Fruit fly (Drosophila melanogaster) whole organism, embryonic: ENCODE measurements around the gene CG34309.

Experiments used
- Blimp-1 ChIP-seq: fragments of 200-800 bp; sonication (Bioruptor generic); optimal IDR thresholded peaks from 3 replicates; lab custom pipeline; 2018; ENCODE audit warnings: missing biosample characterization, missing genetic modification characterization, mild to moderate bottlenecking, moderate library complexity, missing genetic modification reagents
- BtbVII ChIP-seq: fragments of 200-800 bp; sonication (Bioruptor generic); optimal IDR thresholded peaks from 3 replicates; lab custom pipeline; 2017; ENCODE audit warnings: missing biosample characterization, mild to moderate bottlenecking, missing genetic modification characterization
- CG10543 ChIP-seq: fragments of 200-800 bp; sonication (Bioruptor generic); optimal IDR thresholded peaks from 3 replicates; lab custom pipeline; 2017; ENCODE audit warnings: missing biosample characterization, mild to moderate bottlenecking, missing genetic modification characterization, moderate library complexity
- CG10979 ChIP-seq: fragments of 200-800 bp; sonication (Bioruptor generic); optimal IDR thresholded peaks from 2 replicates; lab custom pipeline; 2018; ENCODE audit warnings: missing biosample characterization, mild to moderate bottlenecking, missing genetic modification characterization, moderate library complexity
- CG12236 ChIP-seq: fragments of 200-800 bp; sonication (Bioruptor generic); optimal IDR thresholded peaks from 2 replicates; lab custom pipeline; 2016; ENCODE audit warnings: missing biosample characterization, missing genetic modification characterization
- CG15011 ChIP-seq: fragments of 200-800 bp; sonication (Bioruptor generic); optimal IDR thresholded peaks from 3 replicates; lab custom pipeline; 2018; ENCODE audit warnings: missing biosample characterization, mild to moderate bottlenecking, missing genetic modification characterization
- CG18262 ChIP-seq: fragments of 200-800 bp; optimal IDR thresholded peaks from 3 replicates; lab custom pipeline; 2019; ENCODE audit warnings: missing biosample characterization, mild to moderate bottlenecking, missing genetic modification characterization, moderate library complexity
- CG33557 ChIP-seq: fragments of 200-800 bp; sonication (Bioruptor generic); optimal IDR thresholded peaks from 2 replicates; lab custom pipeline; 2019; ENCODE audit warnings: missing biosample characterization, mild to moderate bottlenecking, missing genetic modification characterization, moderate library complexity
- CG4424 ChIP-seq: fragments of 200-800 bp; sonication (Bioruptor generic); optimal IDR thresholded peaks from 3 replicates; lab custom pipeline; 2016; ENCODE audit warnings: missing biosample characterization, missing genetic modification characterization
- CG5180 ChIP-seq: fragments of 200-800 bp; sonication (Bioruptor generic); optimal IDR thresholded peaks from 3 replicates; lab custom pipeline; 2017; ENCODE audit warnings: missing biosample characterization, missing genetic modification characterization, mild to moderate bottlenecking, moderate library complexity, missing genetic modification reagents
- CG7372 ChIP-seq: fragments of 200-800 bp; sonication (Bioruptor generic); IDR thresholded peaks from 2 replicates; pipeline ENCODE4 v1.3.6; 2022; ENCODE audit warnings: missing biosample characterization, missing genetic modification characterization
- Dek ChIP-seq: fragments of 200-800 bp; sonication (Bioruptor generic); optimal IDR thresholded peaks from 3 replicates; lab custom pipeline; 2019; ENCODE audit warnings: missing biosample characterization, mild to moderate bottlenecking, missing genetic modification characterization, moderate library complexity
- Elba2 ChIP-seq: fragments of 200-800 bp; sonication (Bioruptor generic); optimal IDR thresholded peaks from 3 replicates; lab custom pipeline; 2016; ENCODE audit warnings: missing biosample characterization, missing genetic modification characterization
- Ets65A ChIP-seq: fragments of 200-800 bp; sonication (Bioruptor generic); peaks from one replicate; lab custom pipeline; 2016; ENCODE audit warnings: missing biosample characterization, missing genetic modification characterization
- Fer1 ChIP-seq: fragments of 200-800 bp; sonication (Bioruptor generic); optimal IDR thresholded peaks from 2 replicates; lab custom pipeline; 2017; ENCODE audit warnings: missing biosample characterization, mild to moderate bottlenecking, missing genetic modification characterization
- HmgD ChIP-seq: fragments of 200-800 bp; sonication (Bioruptor generic); optimal IDR thresholded peaks from 3 replicates; lab custom pipeline; 2016; ENCODE audit warnings: missing biosample characterization, missing genetic modification characterization
- Hr3 ChIP-seq: fragments of 200-800 bp; sonication (Bioruptor generic); optimal IDR thresholded peaks from 3 replicates; lab custom pipeline; 2016; ENCODE audit warnings: missing biosample characterization, missing genetic modification characterization
- Hr78 ChIP-seq, 2 experiments: fragments of 200-800 bp in 1 of 2; fragments of >200 bp in 1 of 2; sonication (Bioruptor generic) in 1 of 2; optimal IDR thresholded peaks; 2 replicates each; lab custom pipeline; 2017 to 2019; ENCODE audit warnings: missing biosample characterization in 2 of 2, missing genetic modification characterization in 2 of 2, mild to moderate bottlenecking in 1 of 2, moderate library complexity in 1 of 2
- Sox100B ChIP-seq: fragments of 200-800 bp; sonication (Bioruptor generic); optimal IDR thresholded peaks from 3 replicates; lab custom pipeline; 2018; ENCODE audit warnings: missing biosample characterization, mild to moderate bottlenecking, missing genetic modification characterization
- Sox102F ChIP-seq: fragments of 200-800 bp; sonication (Bioruptor generic); optimal IDR thresholded peaks from 2 replicates; lab custom pipeline; 2018; ENCODE audit warnings: missing biosample characterization, mild to moderate bottlenecking, missing genetic modification characterization, moderate library complexity
- Ssrp ChIP-seq: fragments of 200-800 bp; sonication (Bioruptor generic); optimal IDR thresholded peaks from 2 replicates; lab custom pipeline; 2018; ENCODE audit warnings: missing biosample characterization, mild to moderate bottlenecking, missing genetic modification characterization, moderate library complexity
- Vsx1 ChIP-seq: fragments of 200-800 bp; sonication (Bioruptor generic); optimal IDR thresholded peaks from 2 replicates; lab custom pipeline; 2017; ENCODE audit warnings: missing biosample characterization, mild to moderate bottlenecking, missing genetic modification characterization, missing genetic modification reagents
- ase ChIP-seq: fragments of 200-800 bp; sonication (Bioruptor generic); IDR thresholded peaks from 3 replicates; pipeline ENCODE4 v1.3.6; 2022; ENCODE audit warnings: missing biosample characterization, missing genetic modification characterization
- chinmo ChIP-seq: fragments of 200-800 bp; sonication (Bioruptor generic); IDR thresholded peaks from 4 replicates; pipeline ENCODE4 v1.3.6; 2022; ENCODE audit warnings: missing biosample characterization, missing genetic modification characterization; ENCODE audit not compliant: partially characterized antibody
- dimm ChIP-seq: fragments of 200-800 bp; sonication (Bioruptor generic); IDR thresholded peaks from 2 replicates; pipeline ENCODE4 v1.3.6; 2022; ENCODE audit warnings: missing biosample characterization, missing genetic modification characterization
- emc ChIP-seq: fragments of 200-800 bp; sonication (Bioruptor generic); optimal IDR thresholded peaks from 2 replicates; lab custom pipeline; 2016; ENCODE audit warnings: missing biosample characterization, missing genetic modification characterization
- fd3F ChIP-seq: fragments of 200-800 bp; sonication (Bioruptor generic); optimal IDR thresholded peaks from 2 replicates; lab custom pipeline; 2018; ENCODE audit warnings: missing biosample characterization, mild to moderate bottlenecking, missing genetic modification characterization, moderate library complexity
- fd64A ChIP-seq: fragments of 200-800 bp; sonication (Bioruptor generic); optimal IDR thresholded peaks from 3 replicates; lab custom pipeline; 2018; ENCODE audit warnings: missing biosample characterization, mild to moderate bottlenecking, missing genetic modification characterization
- grau ChIP-seq: fragments of 200-800 bp; optimal IDR thresholded peaks from 3 replicates; lab custom pipeline; 2019; ENCODE audit warnings: missing biosample characterization, mild to moderate bottlenecking, missing genetic modification characterization, moderate library complexity
- gsb-n ChIP-seq: fragments of 200-800 bp; sonication (Bioruptor generic); optimal IDR thresholded peaks from 3 replicates; lab custom pipeline; 2018; ENCODE audit warnings: missing biosample characterization, mild to moderate bottlenecking, missing genetic modification characterization
- hkb ChIP-seq, 2 experiments: fragments of 200-800 bp in 1 of 2; fragments of >200 bp in 1 of 2; sonication (Bioruptor generic) in 1 of 2; IDR thresholded peaks in 1 of 2; optimal IDR thresholded peaks in 1 of 2; 2 replicates each; pipeline versions ENCODE4 v1.3.6 to Lab custom; 2017 to 2022; ENCODE audit warnings: missing biosample characterization in 1 of 2, missing genetic modification characterization in 1 of 2
- kay ChIP-seq: fragments of 200-800 bp; sonication (Bioruptor generic); optimal IDR thresholded peaks from 2 replicates; lab custom pipeline; 2016; ENCODE audit warnings: missing biosample characterization, missing genetic modification characterization
- lov ChIP-seq, 2 experiments: fragments of 200-800 bp in 1 of 2; fragments of >200 bp in 1 of 2; sonication (Bioruptor generic) in 1 of 2; IDR thresholded peaks in 1 of 2; optimal IDR thresholded peaks in 1 of 2; 2 replicates in 1 of 2; 3 replicates in 1 of 2; pipeline versions ENCODE4 v1.3.6 to Lab custom; 2017 to 2022; ENCODE audit warnings: missing biosample characterization in 1 of 2, missing genetic modification characterization in 1 of 2
- maf-S ChIP-seq: fragments of 200-800 bp; sonication (Bioruptor generic); optimal IDR thresholded peaks from 2 replicates; lab custom pipeline; 2016; ENCODE audit warnings: missing biosample characterization, missing genetic modification characterization
- mam ChIP-seq: fragments of 200-800 bp; sonication (Bioruptor generic); optimal IDR thresholded peaks from 3 replicates; lab custom pipeline; 2016; ENCODE audit warnings: missing biosample characterization, missing genetic modification characterization
- otp ChIP-seq: fragments of 200-800 bp; sonication (Bioruptor generic); IDR thresholded peaks from 3 replicates; pipeline ENCODE4, ENCODE4 v1.3.6; 2022; ENCODE audit warnings: missing biosample characterization, missing genetic modification characterization
- peb ChIP-seq: fragments of 200-800 bp; sonication (Bioruptor generic); IDR thresholded peaks from 2 replicates; pipeline ENCODE4 v1.3.6; 2022; ENCODE audit warnings: missing biosample characterization, missing genetic modification characterization
- sens ChIP-seq: fragments of 200-800 bp; sonication (Bioruptor generic); peaks from one replicate; lab custom pipeline; 2016; ENCODE audit warnings: missing biosample characterization, missing genetic modification characterization
- sna ChIP-seq: fragments of 200-800 bp; sonication (Bioruptor generic); IDR thresholded peaks from 2 replicates; pipeline ENCODE4 v1.3.6; 2022; ENCODE audit warnings: missing biosample characterization, missing genetic modification characterization; ENCODE audit not compliant: partially characterized antibody
- tio ChIP-seq: fragments of 200-800 bp; sonication (Bioruptor generic); optimal IDR thresholded peaks from 2 replicates; lab custom pipeline; 2017; ENCODE audit warnings: missing biosample characterization, missing genetic modification characterization, inconsistent platforms
- trh ChIP-seq: fragments of 200-800 bp; sonication (Bioruptor generic); optimal IDR thresholded peaks from 2 replicates; lab custom pipeline; 2016; ENCODE audit warnings: missing biosample characterization, missing genetic modification characterization
- twi ChIP-seq: fragments of 200-800 bp; optimal IDR thresholded peaks from 2 replicates; lab custom pipeline; 2019; ENCODE audit warnings: missing biosample characterization, mild to moderate bottlenecking, missing genetic modification characterization, moderate library complexity
- vfl ChIP-seq: fragments of 200-800 bp; sonication (Bioruptor generic); optimal IDR thresholded peaks from 2 replicates; lab custom pipeline; 2016; ENCODE audit warnings: missing biosample characterization, missing genetic modification characterization
- zen2 ChIP-seq: fragments of 200-800 bp; sonication (Bioruptor generic); IDR thresholded peaks from 3 replicates; pipeline ENCODE4 v1.3.6; 2022; ENCODE audit warnings: missing biosample characterization, missing genetic modification characterization; ENCODE audit not compliant: partially characterized antibody

CG34309 gene

DNA sequence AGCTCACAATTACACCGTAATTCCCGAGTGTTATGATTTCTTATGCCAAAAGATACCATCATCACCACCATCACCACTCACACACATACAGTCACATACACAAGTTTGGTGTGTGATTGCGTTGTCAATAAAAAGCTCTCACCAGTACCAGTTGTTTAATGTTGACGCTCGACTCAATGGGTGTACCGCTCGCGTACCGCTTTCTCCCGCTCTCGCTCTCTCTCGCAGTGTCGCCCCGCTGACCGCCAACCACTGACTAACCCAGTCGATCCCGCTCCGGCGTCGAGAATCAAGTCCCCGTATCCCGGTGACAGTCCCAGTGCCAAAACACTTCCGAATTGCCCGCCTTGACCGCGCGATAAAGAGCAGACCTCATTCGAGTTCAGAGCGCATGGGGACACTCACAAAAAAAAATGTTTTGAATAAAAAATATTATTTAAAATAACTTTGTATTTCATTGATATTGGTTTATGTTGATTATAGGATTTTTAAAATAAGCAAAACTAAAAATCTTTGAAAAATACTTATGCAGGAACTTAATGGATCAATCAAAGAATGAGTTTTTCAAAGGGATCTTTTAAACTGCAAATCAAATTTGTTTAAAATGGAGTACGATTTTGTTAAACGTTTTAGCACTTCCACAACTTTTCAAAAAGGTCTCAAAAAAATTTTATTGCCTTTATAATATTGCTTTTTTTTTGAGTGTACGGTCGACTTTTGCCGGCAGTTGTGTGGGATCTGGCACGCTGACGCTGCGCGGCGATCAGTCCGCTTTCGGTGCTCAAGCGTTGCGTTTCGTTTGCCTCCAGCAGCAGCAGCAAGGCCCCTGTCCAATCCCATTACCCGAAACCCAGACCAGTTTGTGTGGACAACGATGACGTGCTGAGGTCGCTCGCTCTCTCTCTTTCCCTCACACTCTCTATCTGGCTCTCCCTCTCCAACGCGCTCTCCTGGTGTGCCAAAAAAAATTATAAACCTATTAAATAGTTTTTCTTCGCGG is 8.0 kb upstream of the CG34309 start, which contains the start of gene Dic1 (continued):
- TF ChIP-seq chinmo (GFP tag; lab: Robert Waterston, UW), result peak; percentile 90; the same call in 3 of the 4 replicates
- no peak; the same call in 1 of the 2 replicates for TF ChIP-seq peb (GFP tag; lab: Robert Waterston, UW)
- TF ChIP-seq CG18262 (tag; lab: Kevin White, UChicago), result peak; percentile 98
- TF ChIP-seq fd3F (GFP tag; lab: Kevin White, UChicago), result peak; percentile 94
- TF ChIP-seq Elba2 (GFP tag; lab: Kevin White, UChicago), result peak; percentile 49
- peak; percentile 98 for TF ChIP-seq Fer1 (GFP tag; lab: Kevin White, UChicago)
- TF ChIP-seq emc, result peak; percentile 84
- peak; percentile 57 for TF ChIP-seq dimm (GFP tag; lab: Robert Waterston, UW)
- peak; percentile 92 for TF ChIP-seq CG7372 (GFP tag; lab: Robert Waterston, UW)

DNA sequence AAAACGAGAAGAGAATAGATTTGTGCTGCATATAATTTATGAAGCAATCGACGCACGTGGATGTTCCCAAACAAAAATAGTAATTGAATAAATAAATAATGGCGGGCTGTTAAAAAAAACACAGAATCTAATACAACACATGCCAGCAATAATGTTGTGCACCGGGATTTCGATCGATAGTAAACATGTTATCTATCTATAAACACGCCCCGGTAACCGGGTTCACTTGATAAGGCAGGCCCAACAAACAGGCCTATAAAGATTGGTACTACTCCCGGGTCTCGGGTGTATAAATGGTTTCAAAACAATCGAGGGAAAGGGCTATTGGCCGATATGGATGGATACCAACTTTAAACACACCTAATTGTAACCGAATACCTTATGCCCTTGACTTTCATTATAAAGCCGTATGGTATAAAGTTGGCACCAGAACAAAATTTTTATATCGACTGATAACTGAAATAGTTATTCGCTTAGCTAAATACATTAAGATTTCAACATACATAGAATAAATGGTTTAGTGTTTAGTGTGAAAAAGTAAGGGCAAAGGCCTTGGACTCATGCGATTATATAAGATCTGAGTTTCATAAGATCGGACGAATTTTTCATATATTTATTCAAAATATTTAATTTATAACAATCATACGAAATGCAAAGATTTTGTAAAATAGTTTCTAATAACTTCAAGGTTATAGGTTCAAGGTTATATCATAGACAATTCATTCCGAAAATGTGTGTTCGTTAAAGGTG is 6.6 kb upstream of the CG34309 start:
- no peak for TF ChIP-seq CG15011 (GFP tag; lab: Kevin White, UChicago)
- no peak for TF ChIP-seq Dek (tag; lab: Kevin White, UChicago)
- no peak for TF ChIP-seq maf-S (GFP tag; lab: Kevin White, UChicago)
- TF ChIP-seq sens (GFP tag; lab: Kevin White, UChicago), result peak; percentile 23
- no peak for TF ChIP-seq Sox102F (GFP tag; lab: Kevin White, UChicago)
- no peak for TF ChIP-seq CG5180
- no peak for TF ChIP-seq CG10979
- TF ChIP-seq CG4424 (GFP tag; lab: Kevin White, UChicago), result no peak
- no peak for TF ChIP-seq hkb (optimal IDR thresholded peaks at IDR 0.05; lab: Kevin White, UChicago)
- TF ChIP-seq hkb (GFP tag; IDR thresholded peaks at IDR 0.05; lab: Robert Waterston, UW), result no peak
- TF ChIP-seq otp (GFP tag; lab: Robert Waterston, UW), result no peak
- TF ChIP-seq zen2, result no peak
- TF ChIP-seq lov (optimal IDR thresholded peaks at IDR 0.05; lab: Kevin White, UChicago), result no peak
- no peak for TF ChIP-seq lov (GFP tag; IDR thresholded peaks at IDR 0.05; lab: Robert Waterston, UW)
- no peak for TF ChIP-seq HmgD (GFP tag; lab: Kevin White, UChicago)
- no peak for TF ChIP-seq Blimp-1 (GFP tag; lab: Kevin White, UChicago)
- no peak for TF ChIP-seq kay (GFP tag; lab: Kevin White, UChicago)
- TF ChIP-seq tio (GFP tag; lab: Kevin White, UChicago), result no peak
- TF ChIP-seq Hr78 (GFP tag; optimal IDR thresholded peaks at IDR 0.05; lab: Kevin White, UChicago), result peak in 1 of 2 experiments; percentile 29
- no peak for TF ChIP-seq CG12236
- no peak for TF ChIP-seq CG33557 (GFP tag; lab: Kevin White, UChicago)
- TF ChIP-seq grau (tag; lab: Kevin White, UChicago), result no peak
- TF ChIP-seq BtbVII (GFP tag; lab: Kevin White, UChicago), result peak; percentile 30
- TF ChIP-seq Hr3 (GFP tag; lab: Kevin White, UChicago), result no peak
- no peak for TF ChIP-seq trh (GFP tag; lab: Kevin White, UChicago)
- peak; percentile 80 for TF ChIP-seq twi (tag; lab: Kevin White, UChicago)
- no peak for TF ChIP-seq Sox100B (GFP tag; lab: Kevin White, UChicago)
- TF ChIP-seq gsb-n (tag; lab: Kevin White, UChicago), result no peak
- TF ChIP-seq mam, result no peak
- TF ChIP-seq CG10543, result peak; percentile 32
- no peak for TF ChIP-seq Ets65A
- TF ChIP-seq Ssrp (tag; lab: Kevin White, UChicago), result no peak
- no peak for TF ChIP-seq Vsx1
- no peak for TF ChIP-seq vfl (GFP tag; lab: Kevin White, UChicago)
- TF ChIP-seq sna (GFP tag; lab: Robert Waterston, UW), result no peak
- no peak for TF ChIP-seq fd64A
- no peak for TF ChIP-seq ase (GFP tag; lab: Robert Waterston, UW)
